Fruit fly (Drosophila melanogaster): ENCODE data around the gene CG11634.

CG11634 gene

dm6 chr2L:21899001-21899715, 16.9 kb upstream of the CG11634 start:
- no peak for TF ChIP-seq Crg-1 (GFP tag; optimal IDR thresholded peaks at IDR 0.05)
- peak; percentile 35 for TF ChIP-seq ovo (GFP tag; optimal IDR thresholded peaks at IDR 0.05)
- peak; percentile 100 for TF ChIP-seq pad (GFP tag; optimal IDR thresholded peaks at IDR 0.05)
- no peak for TF ChIP-seq CG7101 (tag; optimal IDR thresholded peaks at IDR 0.05)
- peak; percentile 7 for TF ChIP-seq Hr96 (GFP tag; optimal IDR thresholded peaks at IDR 0.05)

dm6 chr2L:21902693-21903092, 13.4 kb upstream of the CG11634 start, which contains the start of gene CG1421:
CG1421 (plus strand) TSS chr2L:21902993.
- TF ChIP-seq CG1620 (GFP tag; optimal IDR thresholded peaks at IDR 0.05) (no peak), CG7101 (tag; optimal IDR thresholded peaks at IDR 0.05) (no peak), Clk (GFP tag; optimal IDR thresholded peaks at IDR 0.05) (no peak), CG5204 (GFP tag; optimal IDR thresholded peaks at IDR 0.05) (no peak), CG14711 (tag; optimal IDR thresholded peaks at IDR 0.05) (no peak), cnc (optimal IDR thresholded peaks at IDR 0.05) (no peak), tj (GFP tag; optimal IDR thresholded peaks at IDR 0.05) (no peak), Hr96 (GFP tag; optimal IDR thresholded peaks at IDR 0.05) (no peak), CG11617 (GFP tag; optimal IDR thresholded peaks at IDR 0.05) (no peak)

DNA sequence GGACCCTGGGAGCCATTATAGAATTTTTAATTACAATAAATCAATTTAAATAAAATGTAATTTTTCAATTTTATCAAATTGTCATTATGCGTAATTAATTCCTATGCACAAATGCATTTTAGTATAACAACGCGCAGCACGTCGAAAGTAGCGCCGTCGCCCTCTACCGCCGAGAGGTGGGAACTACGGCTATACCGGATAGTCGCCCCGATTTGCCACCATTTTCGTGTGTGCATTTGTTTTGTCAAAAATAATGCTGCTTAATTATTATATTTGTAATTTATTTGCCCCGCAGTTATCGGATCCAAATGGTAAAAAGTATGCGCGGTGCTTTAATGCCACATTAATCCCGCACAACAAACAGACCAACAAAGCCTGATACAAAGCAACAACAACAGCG, 11.9 kb upstream of the CG11634 start:
- no peak for TF ChIP-seq Hr96 (GFP tag; optimal IDR thresholded peaks at IDR 0.05)
- no peak for TF ChIP-seq toe (GFP tag; optimal IDR thresholded peaks at IDR 0.05)
- TF ChIP-seq Mnt (GFP tag; optimal IDR thresholded peaks at IDR 0.05) = no peak
- TF ChIP-seq tj (GFP tag; optimal IDR thresholded peaks at IDR 0.05) = no peak
- TF ChIP-seq CG7101 (tag; optimal IDR thresholded peaks at IDR 0.05) = no peak
- no peak for TF ChIP-seq CG7045 (GFP tag; optimal IDR thresholded peaks at IDR 0.05)
- no peak for TF ChIP-seq ovo (GFP tag; optimal IDR thresholded peaks at IDR 0.05)
- no peak for TF ChIP-seq CG5204 (GFP tag; optimal IDR thresholded peaks at IDR 0.05)
- TF ChIP-seq Crg-1 (GFP tag; optimal IDR thresholded peaks at IDR 0.05) = no peak
- TF ChIP-seq CG12768 (GFP tag; optimal IDR thresholded peaks at IDR 0.05) = no peak
- TF ChIP-seq CG14711 (tag; optimal IDR thresholded peaks at IDR 0.05) = no peak
- no peak for TF ChIP-seq cnc (optimal IDR thresholded peaks at IDR 0.05)
- TF ChIP-seq bab1 (GFP tag; optimal IDR thresholded peaks at IDR 0.05) = no peak
- TF ChIP-seq kay (GFP tag; ENCODE audit: borderline replicate concordance) = no peak
- no peak for TF ChIP-seq CG1620 (GFP tag; optimal IDR thresholded peaks at IDR 0.05)
- TF ChIP-seq pad (GFP tag; optimal IDR thresholded peaks at IDR 0.05) = no peak
- TF ChIP-seq Clk (GFP tag; optimal IDR thresholded peaks at IDR 0.05) = no peak

DNA sequence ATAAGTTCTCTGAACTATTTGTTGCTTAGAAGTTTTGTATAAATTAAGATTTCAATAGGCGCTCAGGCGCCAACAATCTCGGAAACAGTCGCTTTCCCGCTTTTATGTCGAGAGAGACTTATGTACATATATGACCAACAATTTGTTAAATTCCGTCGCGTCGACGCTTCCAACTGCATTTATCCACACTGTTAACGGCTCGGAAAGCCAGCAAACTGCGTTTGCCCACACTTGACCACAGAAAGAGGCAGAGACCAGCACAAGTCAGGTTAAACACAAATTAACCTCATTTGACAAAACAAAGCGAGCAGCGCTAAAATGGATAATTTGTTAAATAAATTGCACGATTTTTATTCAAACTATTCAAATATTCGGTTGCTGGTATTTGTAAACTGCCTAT, 11.0 kb upstream of the CG11634 start:
- TF ChIP-seq CG12768 (GFP tag; optimal IDR thresholded peaks at IDR 0.05) (no peak), CG14711 (tag; optimal IDR thresholded peaks at IDR 0.05) (no peak), Mnt (GFP tag; optimal IDR thresholded peaks at IDR 0.05) (no peak), cic (GFP tag; optimal IDR thresholded peaks at IDR 0.05) (no peak), CG5204 (GFP tag; optimal IDR thresholded peaks at IDR 0.05) (no peak), Crg-1 (GFP tag; optimal IDR thresholded peaks at IDR 0.05) (no peak), ovo (GFP tag; optimal IDR thresholded peaks at IDR 0.05) (no peak), CG1620 (GFP tag; optimal IDR thresholded peaks at IDR 0.05) (no peak), pad (GFP tag; optimal IDR thresholded peaks at IDR 0.05) (no peak)

- no peak for TF ChIP-seq Hr96 (GFP tag; optimal IDR thresholded peaks at IDR 0.05)
- no peak for TF ChIP-seq cic (GFP tag; optimal IDR thresholded peaks at IDR 0.05)
- no peak for TF ChIP-seq CG7101 (tag; optimal IDR thresholded peaks at IDR 0.05)
- TF ChIP-seq Clk (GFP tag; optimal IDR thresholded peaks at IDR 0.05) = no peak
- no peak for TF ChIP-seq CG5204 (GFP tag; optimal IDR thresholded peaks at IDR 0.05)
- no peak for TF ChIP-seq Crg-1 (GFP tag; optimal IDR thresholded peaks at IDR 0.05)
- no peak for TF ChIP-seq bab1 (GFP tag; optimal IDR thresholded peaks at IDR 0.05)
- TF ChIP-seq toe (GFP tag; optimal IDR thresholded peaks at IDR 0.05) = no peak
- no peak for TF ChIP-seq CG7045 (GFP tag; optimal IDR thresholded peaks at IDR 0.05)
- TF ChIP-seq CG33017 (tag; optimal IDR thresholded peaks at IDR 0.05) = no peak
- no peak for TF ChIP-seq CG12768 (GFP tag; optimal IDR thresholded peaks at IDR 0.05)
- TF ChIP-seq ovo (GFP tag; optimal IDR thresholded peaks at IDR 0.05) = no peak
- TF ChIP-seq CG1620 (GFP tag; optimal IDR thresholded peaks at IDR 0.05) = no peak
- TF ChIP-seq pad (GFP tag; optimal IDR thresholded peaks at IDR 0.05) = no peak
- TF ChIP-seq tj (GFP tag; optimal IDR thresholded peaks at IDR 0.05) = no peak
- TF ChIP-seq CG11617 (GFP tag; optimal IDR thresholded peaks at IDR 0.05) = no peak
- no peak for TF ChIP-seq Mnt (GFP tag; optimal IDR thresholded peaks at IDR 0.05)
Measured at dm6 chr2L:21905989-21906388, 10.1 kb upstream of the CG11634 start, which contains the start of gene CG1428. CG1428 (plus strand) TSS chr2L:21906289.

dm6 chr2L:21915258-21915657, 842 bp upstream of the CG11634 start, which contains the start of gene CG31600:
CG31600 (minus strand) TSS chr2L:21915358.
- TF ChIP-seq toe (GFP tag; optimal IDR thresholded peaks at IDR 0.05) (no peak), kay (GFP tag; ENCODE audit: borderline replicate concordance) (peak; percentile 56)

DNA sequence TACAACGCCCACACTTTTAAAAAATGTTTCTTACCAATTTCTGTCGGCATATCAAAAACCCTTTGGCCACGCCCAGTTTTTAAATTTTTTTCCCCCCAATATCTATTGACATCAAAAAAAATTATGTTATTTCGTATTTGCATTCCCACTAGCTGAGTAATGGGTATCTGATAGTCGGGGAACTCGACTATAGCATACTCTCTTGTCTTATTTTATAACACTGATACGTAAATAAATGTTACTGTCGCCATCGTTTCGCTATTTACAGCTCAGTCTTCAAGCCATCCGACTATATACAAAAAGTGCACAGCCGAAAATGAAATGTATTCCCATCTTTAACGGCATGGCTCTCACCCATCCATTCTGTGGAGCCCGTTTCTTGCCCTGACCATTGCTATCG, 7.2 kb downstream of the CG11634 start:
- TF ChIP-seq pad (GFP tag; optimal IDR thresholded peaks at IDR 0.05) = no peak
- no peak for TF ChIP-seq CG7101 (tag; optimal IDR thresholded peaks at IDR 0.05)
- no peak for TF ChIP-seq tj (GFP tag; optimal IDR thresholded peaks at IDR 0.05)
- no peak for TF ChIP-seq Clk (GFP tag; optimal IDR thresholded peaks at IDR 0.05)
- no peak for TF ChIP-seq CG12768 (GFP tag; optimal IDR thresholded peaks at IDR 0.05)
- TF ChIP-seq Crg-1 (GFP tag; optimal IDR thresholded peaks at IDR 0.05) = no peak
- no peak for TF ChIP-seq CG7045 (GFP tag; optimal IDR thresholded peaks at IDR 0.05)
- no peak for TF ChIP-seq Hr96 (GFP tag; optimal IDR thresholded peaks at IDR 0.05)
- TF ChIP-seq CG1620 (GFP tag; optimal IDR thresholded peaks at IDR 0.05) = no peak
- no peak for TF ChIP-seq kay (GFP tag; ENCODE audit: borderline replicate concordance)
- no peak for TF ChIP-seq CG11617 (GFP tag; optimal IDR thresholded peaks at IDR 0.05)
- TF ChIP-seq CG5204 (GFP tag; optimal IDR thresholded peaks at IDR 0.05) = no peak
- no peak for TF ChIP-seq toe (GFP tag; optimal IDR thresholded peaks at IDR 0.05)
- TF ChIP-seq bab1 (GFP tag; optimal IDR thresholded peaks at IDR 0.05) = no peak
- no peak for TF ChIP-seq CG33017 (tag; optimal IDR thresholded peaks at IDR 0.05)
